Fruit fly (Drosophila melanogaster) whole organism, embryonic: ENCODE data around the gene IM33.

Source experiments
- B-H1 ChIP-seq: fragments of 200-800 bp; sonication (Bioruptor generic); IDR thresholded peaks from 3 replicates; pipeline ENCODE4 v1.3.6; 2022; ENCODE audit warnings: missing biosample characterization, missing genetic modification characterization
- CG11560 ChIP-seq: fragments of 200-800 bp; sonication (Bioruptor generic); IDR thresholded peaks from 3 replicates; pipeline ENCODE4 v1.3.6; 2022; ENCODE audit warnings: missing biosample characterization, missing genetic modification characterization
- CG12071 ChIP-seq: fragments of 200-800 bp; sonication (Bioruptor generic); optimal IDR thresholded peaks from 3 replicates; lab custom pipeline; 2018; ENCODE audit warnings: missing biosample characterization, mild to moderate bottlenecking, missing genetic modification characterization
- CG12769 ChIP-seq: fragments of 200-800 bp; sonication (Bioruptor generic); optimal IDR thresholded peaks from 2 replicates; lab custom pipeline; 2019; ENCODE audit warnings: missing biosample characterization, mild to moderate bottlenecking, missing genetic modification characterization, moderate library complexity
- CG13424 ChIP-seq: fragments of 200-800 bp; sonication (Bioruptor generic); optimal IDR thresholded peaks from 2 replicates; lab custom pipeline; 2019; ENCODE audit warnings: missing biosample characterization, mild to moderate bottlenecking, missing genetic modification characterization, moderate library complexity
- CG14441 ChIP-seq: fragments of 200-800 bp; sonication (Bioruptor generic); IDR thresholded peaks from 2 replicates; pipeline ENCODE4 v1.3.6; 2022; ENCODE audit warnings: missing biosample characterization, missing genetic modification characterization
- CG15073 ChIP-seq: fragments of 200-800 bp; sonication (Bioruptor generic); optimal IDR thresholded peaks from 2 replicates; lab custom pipeline; 2016; ENCODE audit warnings: missing biosample characterization, missing genetic modification characterization
- CG15514 ChIP-seq: fragments of 200-800 bp; sonication (Bioruptor generic); optimal IDR thresholded peaks from 3 replicates; lab custom pipeline; 2017; ENCODE audit warnings: missing biosample characterization, missing genetic modification characterization, mild to moderate bottlenecking, moderate library complexity, missing genetic modification reagents
- CG15601 ChIP-seq: fragments of 200-800 bp; sonication (Bioruptor generic); optimal IDR thresholded peaks from 3 replicates; lab custom pipeline; 2019; ENCODE audit warnings: missing biosample characterization, mild to moderate bottlenecking, missing genetic modification characterization, moderate library complexity
- CG2120 ChIP-seq: fragments of 200-800 bp; sonication (Bioruptor generic); optimal IDR thresholded peaks from 3 replicates; lab custom pipeline; 2016; ENCODE audit warnings: missing biosample characterization, missing genetic modification characterization
- CG31388 ChIP-seq: fragments of 200-800 bp; sonication (Bioruptor generic); optimal IDR thresholded peaks from 2 replicates; lab custom pipeline; 2016; ENCODE audit warnings: missing biosample characterization, missing genetic modification characterization
- CG31441 ChIP-seq: fragments of 200-800 bp; sonication (Bioruptor generic); IDR thresholded peaks from 2 replicates; pipeline ENCODE4 v1.3.6; 2022; ENCODE audit warnings: missing biosample characterization, missing genetic modification characterization
- CG32532 ChIP-seq: fragments of 200-800 bp; sonication (Bioruptor generic); IDR thresholded peaks from 2 replicates; pipeline ENCODE4 v1.3.6; 2022; ENCODE audit warnings: missing biosample characterization, missing genetic modification characterization
- CG5245 ChIP-seq: fragments of 200-800 bp; sonication (Bioruptor generic); optimal IDR thresholded peaks from 3 replicates; lab custom pipeline; 2016; ENCODE audit warnings: missing biosample characterization, missing genetic modification characterization
- CG7963 ChIP-seq: fragments of 200-800 bp; sonication (Bioruptor generic); IDR thresholded peaks from 3 replicates; pipeline ENCODE4 v1.3.6; 2022; ENCODE audit warnings: missing biosample characterization, missing genetic modification characterization; ENCODE audit not compliant: partially characterized antibody
- CG8924 ChIP-seq: fragments of 200-800 bp; optimal IDR thresholded peaks from 3 replicates; lab custom pipeline; 2019; ENCODE audit warnings: missing biosample characterization, mild to moderate bottlenecking, missing genetic modification characterization, moderate library complexity
- Camta ChIP-seq: fragments of 200-800 bp; sonication (Bioruptor generic); optimal IDR thresholded peaks from 2 replicates; lab custom pipeline; 2016; ENCODE audit warnings: missing biosample characterization, missing genetic modification characterization
- CrebB ChIP-seq: fragments of 200-800 bp; sonication (Bioruptor generic); optimal IDR thresholded peaks from 3 replicates; lab custom pipeline; 2018; ENCODE audit warnings: missing biosample characterization, mild to moderate bottlenecking, missing genetic modification characterization
- Doc3 ChIP-seq: fragments of 200-800 bp; sonication (Bioruptor generic); IDR thresholded peaks from 3 replicates; pipeline ENCODE4 v1.3.6; 2022; ENCODE audit warnings: missing biosample characterization, missing genetic modification characterization; ENCODE audit not compliant: partially characterized antibody
- Dp ChIP-seq: fragments of 200-800 bp; sonication (Bioruptor generic); optimal IDR thresholded peaks from 2 replicates; lab custom pipeline; 2018; ENCODE audit warnings: missing biosample characterization, mild to moderate bottlenecking, missing genetic modification characterization, moderate library complexity
- Fer2 ChIP-seq: fragments of 200-800 bp; sonication (Bioruptor generic); optimal IDR thresholded peaks from 2 replicates; lab custom pipeline; 2018; ENCODE audit warnings: missing biosample characterization, mild to moderate bottlenecking, missing genetic modification characterization, moderate library complexity
- MTF-1 ChIP-seq: fragments of 200-800 bp; sonication (Bioruptor generic); optimal IDR thresholded peaks from 2 replicates; lab custom pipeline; 2018; ENCODE audit warnings: missing biosample characterization, mild to moderate bottlenecking, missing genetic modification characterization, borderline replicate concordance
- Max ChIP-seq: fragments of 200-800 bp; sonication (Bioruptor generic); optimal IDR thresholded peaks from 2 replicates; lab custom pipeline; 2016; ENCODE audit warnings: missing biosample characterization, mild to moderate bottlenecking, missing genetic modification characterization
- NK7.1 ChIP-seq: fragments of 200-800 bp; sonication (Bioruptor generic); optimal IDR thresholded peaks from 3 replicates; lab custom pipeline; 2016; ENCODE audit warnings: missing biosample characterization, missing genetic modification characterization
- Oaz ChIP-seq: fragments of 200-800 bp; sonication (Bioruptor generic); IDR thresholded peaks from 2 replicates; pipeline ENCODE4 v1.3.6; 2022; ENCODE audit warnings: missing biosample characterization, missing genetic modification characterization
- Poxn ChIP-seq: fragments of 200-800 bp; sonication (Bioruptor generic); IDR thresholded peaks from 2 replicates; pipeline ENCODE4 v1.3.6; 2022; ENCODE audit warnings: missing biosample characterization, missing genetic modification characterization
- Ptx1 ChIP-seq: fragments of 200-800 bp; sonication (Bioruptor generic); IDR thresholded peaks from 2 replicates; pipeline ENCODE4 v1.3.6; 2022; ENCODE audit warnings: missing biosample characterization, missing genetic modification characterization
- Scr ChIP-seq: fragments of 200-800 bp; sonication (Bioruptor generic); IDR thresholded peaks from 2 replicates; pipeline ENCODE4 v1.3.6; 2022; ENCODE audit warnings: missing biosample characterization, missing genetic modification characterization; ENCODE audit not compliant: partially characterized antibody
- Sin3A ChIP-seq: fragments of >200 bp; optimal IDR thresholded peaks from 2 replicates; lab custom pipeline; 2018
- aop ChIP-seq: fragments of 200-800 bp; sonication (Bioruptor generic); IDR thresholded peaks from 2 replicates; pipeline ENCODE4 v1.3.6; 2022; ENCODE audit warnings: missing biosample characterization, missing genetic modification characterization
- az2 ChIP-seq: fragments of 200-800 bp; sonication (Bioruptor generic); optimal IDR thresholded peaks from 3 replicates; lab custom pipeline; 2016; ENCODE audit warnings: missing biosample characterization, missing genetic modification characterization
- bowl ChIP-seq: fragments of 200-800 bp; sonication (Bioruptor generic); IDR thresholded peaks from 2 replicates; pipeline ENCODE4 v1.3.6; 2022; ENCODE audit warnings: missing biosample characterization, missing genetic modification characterization
- caup ChIP-seq: fragments of 200-800 bp; sonication (Bioruptor generic); optimal IDR thresholded peaks from 3 replicates; lab custom pipeline; 2017; ENCODE audit warnings: missing biosample characterization, mild to moderate bottlenecking, missing genetic modification characterization, moderate library complexity; ENCODE audit not compliant: severe bottlenecking
- dm ChIP-seq: fragments of 200-800 bp; sonication (Bioruptor generic); optimal IDR thresholded peaks from 3 replicates; lab custom pipeline; 2016; ENCODE audit warnings: missing biosample characterization, missing genetic modification characterization
- dysf ChIP-seq: fragments of 200-800 bp; sonication (Bioruptor generic); IDR thresholded peaks from 3 replicates; pipeline ENCODE4 v1.3.6; 2022; ENCODE audit warnings: missing biosample characterization, missing genetic modification characterization
- ewg ChIP-seq: fragments of 200-800 bp; sonication (Bioruptor generic); optimal IDR thresholded peaks from 3 replicates; lab custom pipeline; 2017; ENCODE audit warnings: mild to moderate bottlenecking, missing biosample characterization, missing genetic modification reagents, missing genetic modification characterization
- fd102C ChIP-seq: fragments of 200-800 bp; sonication (Bioruptor generic); optimal IDR thresholded peaks from 2 replicates; lab custom pipeline; 2018; ENCODE audit warnings: missing biosample characterization, mild to moderate bottlenecking, missing genetic modification characterization, moderate library complexity
- fd64A ChIP-seq: fragments of 200-800 bp; sonication (Bioruptor generic); optimal IDR thresholded peaks from 3 replicates; lab custom pipeline; 2018; ENCODE audit warnings: missing biosample characterization, mild to moderate bottlenecking, missing genetic modification characterization
- fru ChIP-seq: fragments of >200 bp; optimal IDR thresholded peaks from 2 replicates; lab custom pipeline; 2017
- gcm ChIP-seq: fragments of 200-800 bp; sonication (Bioruptor generic); optimal IDR thresholded peaks from 2 replicates; lab custom pipeline; 2019; ENCODE audit warnings: missing biosample characterization, mild to moderate bottlenecking, missing genetic modification characterization, moderate library complexity
- gem ChIP-seq: fragments of 200-800 bp; sonication (Bioruptor generic); optimal IDR thresholded peaks from 2 replicates; lab custom pipeline; 2019; ENCODE audit warnings: missing biosample characterization, mild to moderate bottlenecking, missing genetic modification characterization, moderate library complexity
- grau ChIP-seq: fragments of 200-800 bp; optimal IDR thresholded peaks from 3 replicates; lab custom pipeline; 2019; ENCODE audit warnings: missing biosample characterization, mild to moderate bottlenecking, missing genetic modification characterization, moderate library complexity
- mirr ChIP-seq: fragments of 200-800 bp; sonication (Bioruptor generic); optimal IDR thresholded peaks from 3 replicates; lab custom pipeline; 2018; ENCODE audit warnings: missing biosample characterization, mild to moderate bottlenecking, missing genetic modification characterization
- nerfin-1 ChIP-seq: fragments of 200-800 bp; sonication (Bioruptor generic); optimal IDR thresholded peaks from 3 replicates; lab custom pipeline; 2019; ENCODE audit warnings: missing biosample characterization, mild to moderate bottlenecking, missing genetic modification characterization, moderate library complexity
- oc ChIP-seq: fragments of 200-800 bp; sonication (Bioruptor generic); optimal IDR thresholded peaks from 2 replicates; lab custom pipeline; 2018; ENCODE audit warnings: missing biosample characterization, mild to moderate bottlenecking, missing genetic modification characterization, moderate library complexity
- odd ChIP-seq: fragments of 200-800 bp; sonication (Bioruptor generic); optimal IDR thresholded peaks from 2 replicates; lab custom pipeline; 2017; ENCODE audit warnings: missing biosample characterization, mild to moderate bottlenecking, missing genetic modification characterization
- repo ChIP-seq: fragments of 200-800 bp; sonication (Bioruptor generic); optimal IDR thresholded peaks from 2 replicates; lab custom pipeline; 2016; ENCODE audit warnings: missing biosample characterization, missing genetic modification characterization
- run ChIP-seq: fragments of 200-800 bp; sonication (Bioruptor generic); optimal IDR thresholded peaks from 3 replicates; lab custom pipeline; 2018; ENCODE audit warnings: missing biosample characterization, mild to moderate bottlenecking, missing genetic modification characterization
- scrt ChIP-seq: fragments of 200-800 bp; sonication (Bioruptor generic); optimal IDR thresholded peaks from 2 replicates; lab custom pipeline; 2018; ENCODE audit warnings: missing biosample characterization, mild to moderate bottlenecking, missing genetic modification characterization, moderate library complexity
- tgo ChIP-seq: fragments of 200-800 bp; sonication (Bioruptor generic); IDR thresholded peaks from 3 replicates; pipeline ENCODE4 v1.3.6; 2022; ENCODE audit warnings: missing biosample characterization, missing genetic modification characterization
- unc-4 ChIP-seq: fragments of 200-800 bp; sonication (Bioruptor generic); IDR thresholded peaks from 2 replicates; pipeline ENCODE4 v1.3.6; 2022; ENCODE audit warnings: missing biosample characterization, missing genetic modification characterization; ENCODE audit not compliant: partially characterized antibody
- wek ChIP-seq: fragments of 200-800 bp; sonication (Bioruptor generic); optimal IDR thresholded peaks from 3 replicates; lab custom pipeline; 2018; ENCODE audit warnings: missing biosample characterization, mild to moderate bottlenecking, missing genetic modification characterization, moderate library complexity

IM33 gene

dm6 chr2L:3705438-3705921 is 9.0 kb upstream of the IM33 start, which contains the start of gene CG31778 (continued):
- TF ChIP-seq aop (GFP tag; lab: Robert Waterston, UW), result no peak
- TF ChIP-seq CG11560 (tag; lab: Robert Waterston, UW), result no peak
- TF ChIP-seq run (tag; lab: Kevin White, UChicago), result no peak
- TF ChIP-seq CrebB, result no peak
- peak; percentile 5 for TF ChIP-seq CG15514
- no peak for TF ChIP-seq gcm
- TF ChIP-seq Oaz, result no peak
- no peak for TF ChIP-seq az2 (GFP tag; lab: Kevin White, UChicago)
- TF ChIP-seq CG14441, result no peak
- TF ChIP-seq Ptx1 (GFP tag; lab: Robert Waterston, UW), result peak; percentile 35; the same call in 1 of the 2 replicates
- no peak for TF ChIP-seq CG31441
- no peak for TF ChIP-seq bowl (GFP tag; lab: Robert Waterston, UW)
- no peak for TF ChIP-seq Camta (GFP tag; lab: Kevin White, UChicago)
- TF ChIP-seq scrt (GFP tag; lab: Kevin White, UChicago), result no peak
- no peak for TF ChIP-seq CG5245 (GFP tag; lab: Kevin White, UChicago)
- TF ChIP-seq wek (GFP tag; lab: Kevin White, UChicago), result no peak
- no peak for TF ChIP-seq dm
- TF ChIP-seq Sin3A (lab: Kevin White, UChicago), result no peak
- no peak for TF ChIP-seq Fer2
- no peak for TF ChIP-seq Poxn (GFP tag; lab: Robert Waterston, UW)
- no peak for TF ChIP-seq Doc3 (GFP tag; lab: Robert Waterston, UW)
- no peak for TF ChIP-seq CG15601 (tag; lab: Kevin White, UChicago)
- no peak for TF ChIP-seq oc
- no peak for TF ChIP-seq Dp (GFP tag; lab: Kevin White, UChicago)
- TF ChIP-seq fru (lab: Kevin White, UChicago), result no peak
- no peak for TF ChIP-seq ewg (GFP tag; lab: Kevin White, UChicago)
- no peak for TF ChIP-seq fd102C (GFP tag; lab: Kevin White, UChicago)
- TF ChIP-seq MTF-1 (GFP tag; lab: Kevin White, UChicago), result no peak
- no peak; the same call in 2 of the 3 replicates for TF ChIP-seq dysf (GFP tag; lab: Robert Waterston, UW)
- TF ChIP-seq Scr (GFP tag; lab: Robert Waterston, UW), result no peak
- TF ChIP-seq CG13424 (tag; lab: Kevin White, UChicago), result no peak
- no peak for TF ChIP-seq NK7.1 (GFP tag; lab: Kevin White, UChicago)
- no peak for TF ChIP-seq nerfin-1 (tag; lab: Kevin White, UChicago)
- no peak for TF ChIP-seq CG12071 (GFP tag; lab: Kevin White, UChicago)
- no peak for TF ChIP-seq CG7963
- no peak for TF ChIP-seq CG32532 (GFP tag; lab: Robert Waterston, UW)
- no peak for TF ChIP-seq repo (GFP tag; lab: Kevin White, UChicago)
- TF ChIP-seq caup (GFP tag; lab: Kevin White, UChicago), result no peak
- TF ChIP-seq CG15073 (GFP tag; lab: Kevin White, UChicago), result no peak
- TF ChIP-seq tgo (GFP tag; lab: Robert Waterston, UW), result no peak
- TF ChIP-seq gem (tag; lab: Kevin White, UChicago), result peak; percentile 46
- no peak for TF ChIP-seq grau (tag; lab: Kevin White, UChicago)
- peak; percentile 35 for TF ChIP-seq CG12769 (tag; lab: Kevin White, UChicago)
- TF ChIP-seq CG31388 (GFP tag; lab: Kevin White, UChicago), result no peak
- no peak for TF ChIP-seq Max (GFP tag; lab: Kevin White, UChicago)
- TF ChIP-seq unc-4 (GFP tag; lab: Robert Waterston, UW), result no peak
- TF ChIP-seq B-H1 (GFP tag; lab: Robert Waterston, UW), result no peak
- TF ChIP-seq CG8924 (tag; lab: Kevin White, UChicago), result no peak
- no peak for TF ChIP-seq fd64A (GFP tag; lab: Kevin White, UChicago)
- TF ChIP-seq CG2120 (GFP tag; lab: Kevin White, UChicago), result peak; percentile 56
- TF ChIP-seq mirr (GFP tag; lab: Kevin White, UChicago), result no peak
- no peak for TF ChIP-seq odd (GFP tag; lab: Kevin White, UChicago)
